Fruit fly (Drosophila melanogaster) whole organism, embryonic: ENCODE results near the gene CG14642.

Source experiments
- ATbp ChIP-seq: fragments of 200-800 bp; sonication (Bioruptor generic); optimal IDR thresholded peaks from 2 replicates; lab custom pipeline; 2017; ENCODE audit warnings: missing biosample characterization, mild to moderate bottlenecking, missing genetic modification characterization, missing genetic modification reagents
- Adf1 ChIP-seq: fragments of 200-800 bp; sonication (Bioruptor generic); IDR thresholded peaks from 2 replicates; pipeline ENCODE4 v1.3.6; 2022; ENCODE audit warnings: missing biosample characterization, missing genetic modification characterization
- Aef1 ChIP-seq: fragments of 200-800 bp; sonication (Bioruptor generic); IDR thresholded peaks from 3 replicates; pipeline ENCODE4 v1.3.6; 2022; ENCODE audit warnings: missing biosample characterization, missing genetic modification characterization
- Bdp1 ChIP-seq: fragments of 200-800 bp; sonication (Bioruptor generic); optimal IDR thresholded peaks from 3 replicates; lab custom pipeline; 2016; ENCODE audit warnings: missing biosample characterization, missing genetic modification characterization
- Blimp-1 ChIP-seq: fragments of 200-800 bp; sonication (Bioruptor generic); optimal IDR thresholded peaks from 3 replicates; lab custom pipeline; 2018; ENCODE audit warnings: missing biosample characterization, missing genetic modification characterization, mild to moderate bottlenecking, moderate library complexity, missing genetic modification reagents
- C15 ChIP-seq: fragments of 200-800 bp; sonication (Bioruptor generic); IDR thresholded peaks from 3 replicates; pipeline ENCODE4 v1.3.6; 2022; ENCODE audit warnings: missing biosample characterization, missing genetic modification characterization
- CG10543 ChIP-seq: fragments of 200-800 bp; sonication (Bioruptor generic); optimal IDR thresholded peaks from 3 replicates; lab custom pipeline; 2017; ENCODE audit warnings: missing biosample characterization, mild to moderate bottlenecking, missing genetic modification characterization, moderate library complexity
- CG11456 ChIP-seq: fragments of 200-800 bp; sonication (Bioruptor generic); IDR thresholded peaks from 3 replicates; pipeline ENCODE4 v1.3.6; 2022; ENCODE audit warnings: missing biosample characterization, missing genetic modification characterization
- CG12769 ChIP-seq: fragments of 200-800 bp; sonication (Bioruptor generic); optimal IDR thresholded peaks from 2 replicates; lab custom pipeline; 2019; ENCODE audit warnings: missing biosample characterization, mild to moderate bottlenecking, missing genetic modification characterization, moderate library complexity
- CG14014 ChIP-seq: fragments of 200-800 bp; sonication (Bioruptor generic); IDR thresholded peaks from 2 replicates; pipeline ENCODE4 v1.3.6; 2022; ENCODE audit warnings: missing biosample characterization, missing genetic modification characterization
- CG14050 ChIP-seq: fragments of 200-800 bp; sonication (Bioruptor generic); IDR thresholded peaks from 3 replicates; pipeline ENCODE4 v1.3.6; 2022; ENCODE audit warnings: missing biosample characterization, missing genetic modification characterization
- CG16863 ChIP-seq: fragments of 200-800 bp; sonication (Bioruptor generic); optimal IDR thresholded peaks from 3 replicates; lab custom pipeline; 2016; ENCODE audit warnings: missing biosample characterization, missing genetic modification characterization
- CG17186 ChIP-seq: fragments of 200-800 bp; sonication (Bioruptor generic); optimal IDR thresholded peaks from 3 replicates; lab custom pipeline; 2017; ENCODE audit warnings: missing biosample characterization, missing genetic modification reagents, missing genetic modification characterization
- CG17912 ChIP-seq: fragments of 200-800 bp; sonication (Bioruptor generic); optimal IDR thresholded peaks from 2 replicates; lab custom pipeline; 2018; ENCODE audit warnings: missing biosample characterization, mild to moderate bottlenecking, missing genetic modification characterization
- CG2202 ChIP-seq: fragments of 200-800 bp; sonication (Bioruptor generic); optimal IDR thresholded peaks from 2 replicates; lab custom pipeline; 2018; ENCODE audit warnings: missing biosample characterization, mild to moderate bottlenecking, missing genetic modification characterization
- CG32532 ChIP-seq: fragments of 200-800 bp; sonication (Bioruptor generic); IDR thresholded peaks from 2 replicates; pipeline ENCODE4 v1.3.6; 2022; ENCODE audit warnings: missing biosample characterization, missing genetic modification characterization
- CG4282 ChIP-seq: fragments of 200-800 bp; sonication (Bioruptor generic); optimal IDR thresholded peaks from 2 replicates; lab custom pipeline; 2016; ENCODE audit warnings: missing biosample characterization, missing genetic modification characterization
- CTCF ChIP-seq: fragments of 200-800 bp; sonication (Bioruptor generic); optimal IDR thresholded peaks from 2 replicates; lab custom pipeline; 2017; ENCODE audit warnings: missing biosample characterization, mild to moderate bottlenecking, missing genetic modification characterization, moderate library complexity
- Dip3 ChIP-seq: fragments of 200-800 bp; sonication (Bioruptor generic); optimal IDR thresholded peaks from 3 replicates; lab custom pipeline; 2016; ENCODE audit warnings: missing biosample characterization, missing genetic modification characterization
- Gsc ChIP-seq: fragments of 200-800 bp; sonication (Bioruptor generic); IDR thresholded peaks from 2 replicates; pipeline ENCODE4 v1.3.6; 2022; ENCODE audit warnings: missing biosample characterization, missing genetic modification characterization
- HmgD ChIP-seq: fragments of 200-800 bp; sonication (Bioruptor generic); optimal IDR thresholded peaks from 3 replicates; lab custom pipeline; 2016; ENCODE audit warnings: missing biosample characterization, missing genetic modification characterization
- Hr78 ChIP-seq, 2 experiments: fragments of 200-800 bp in 1 of 2; fragments of >200 bp in 1 of 2; sonication (Bioruptor generic) in 1 of 2; optimal IDR thresholded peaks; 2 replicates each; lab custom pipeline; 2017 to 2019; ENCODE audit warnings: missing biosample characterization in 2 of 2, missing genetic modification characterization in 2 of 2, mild to moderate bottlenecking in 1 of 2, moderate library complexity in 1 of 2
- Kr ChIP-seq: fragments of 200-800 bp; sonication (Bioruptor generic); optimal IDR thresholded peaks from 2 replicates; lab custom pipeline; 2017; ENCODE audit warnings: missing biosample characterization, mild to moderate bottlenecking, missing genetic modification characterization
- Meics ChIP-seq: fragments of 200-800 bp; sonication (Bioruptor generic); optimal IDR thresholded peaks from 2 replicates; lab custom pipeline; 2017; ENCODE audit warnings: missing biosample characterization, mild to moderate bottlenecking, missing genetic modification characterization
- Side ChIP-seq: fragments of 200-800 bp; sonication (Bioruptor generic); optimal IDR thresholded peaks from 2 replicates; lab custom pipeline; 2016; ENCODE audit warnings: missing biosample characterization, missing genetic modification characterization
- Trl ChIP-seq, 3 experiments: fragments of >200 bp in 2 of 3; fragments of 200-800 bp in 1 of 3; sonication (Bioruptor generic) in 1 of 3; optimal IDR thresholded peaks; 2 replicates in 1 of 3; 3 replicates in 2 of 3; lab custom pipeline; 2016 to 2017; ENCODE audit warnings: missing biosample characterization in 1 of 3, missing genetic modification characterization in 1 of 3
- ab ChIP-seq: fragments of 200-800 bp; sonication (Bioruptor generic); optimal IDR thresholded peaks from 2 replicates; lab custom pipeline; 2016; ENCODE audit warnings: missing biosample characterization, missing genetic modification characterization
- cad ChIP-seq: fragments of >200 bp; optimal IDR thresholded peaks from 2 replicates; lab custom pipeline; 2017; ENCODE audit warnings: missing biosample characterization, missing genetic modification characterization
- da ChIP-seq: fragments of 200-800 bp; sonication (Bioruptor generic); optimal IDR thresholded peaks from 2 replicates; lab custom pipeline; 2016; ENCODE audit warnings: missing biosample characterization, missing genetic modification characterization
- dan ChIP-seq: fragments of 200-800 bp; sonication (Bioruptor generic); IDR thresholded peaks from 2 replicates; pipeline ENCODE4 v1.3.6; 2022; ENCODE audit warnings: missing biosample characterization, missing genetic modification characterization
- esg ChIP-seq: fragments of 200-800 bp; sonication (Bioruptor generic); conservative IDR thresholded peaks from 2 replicates; pipeline ENCODE4 v1.3.6; 2022; ENCODE audit warnings: missing biosample characterization, missing genetic modification characterization
- ewg ChIP-seq: fragments of 200-800 bp; sonication (Bioruptor generic); optimal IDR thresholded peaks from 3 replicates; lab custom pipeline; 2017; ENCODE audit warnings: mild to moderate bottlenecking, missing biosample characterization, missing genetic modification reagents, missing genetic modification characterization
- gcm2 ChIP-seq: fragments of 200-800 bp; sonication (Bioruptor generic); optimal IDR thresholded peaks from 2 replicates; lab custom pipeline; 2016; ENCODE audit warnings: missing biosample characterization, missing genetic modification characterization
- gro ChIP-seq: fragments of 200-800 bp; sonication (Bioruptor generic); optimal IDR thresholded peaks from 2 replicates; lab custom pipeline; 2016; ENCODE audit warnings: missing biosample characterization, missing genetic modification characterization
- ham ChIP-seq: fragments of 200-800 bp; sonication (Bioruptor generic); IDR thresholded peaks from 2 replicates; pipeline ENCODE4 v1.3.6; 2022; ENCODE audit warnings: missing biosample characterization, missing genetic modification characterization
- kay ChIP-seq: fragments of 200-800 bp; sonication (Bioruptor generic); optimal IDR thresholded peaks from 2 replicates; lab custom pipeline; 2016; ENCODE audit warnings: missing biosample characterization, missing genetic modification characterization
- kni ChIP-seq: fragments of 200-800 bp; sonication (Bioruptor generic); optimal IDR thresholded peaks from 3 replicates; lab custom pipeline; 2017; ENCODE audit warnings: mild to moderate bottlenecking, missing biosample characterization, missing genetic modification reagents, missing genetic modification characterization
- pan ChIP-seq, 4 experiments: fragments of >200 bp in 3 of 4; fragments of 200-800 bp in 1 of 4; sonication (Bioruptor generic) in 1 of 4; optimal IDR thresholded peaks in 3 of 4; IDR thresholded peaks in 1 of 4; 2 replicates each; pipeline versions ENCODE4 v1.3.6 to Lab custom; 2017 to 2022; ENCODE audit warnings: missing biosample characterization in 2 of 4, missing genetic modification characterization in 2 of 4, mixed read lengths in 1 of 4
- pfk ChIP-seq: fragments of 200-800 bp; sonication (Bioruptor generic); optimal IDR thresholded peaks from 2 replicates; lab custom pipeline; 2018; ENCODE audit warnings: missing biosample characterization, mild to moderate bottlenecking, missing genetic modification characterization, moderate library complexity
- phol ChIP-seq: fragments of 200-800 bp; sonication (Bioruptor generic); optimal IDR thresholded peaks from 3 replicates; lab custom pipeline; 2018; ENCODE audit warnings: missing biosample characterization, mild to moderate bottlenecking, missing genetic modification characterization, moderate library complexity
- repo ChIP-seq: fragments of 200-800 bp; sonication (Bioruptor generic); optimal IDR thresholded peaks from 2 replicates; lab custom pipeline; 2016; ENCODE audit warnings: missing biosample characterization, missing genetic modification characterization
- sens-2 ChIP-seq: fragments of 200-800 bp; sonication (Bioruptor generic); IDR thresholded peaks from 2 replicates; pipeline ENCODE4 v1.3.6; 2022; ENCODE audit warnings: missing biosample characterization, missing genetic modification characterization
- shn ChIP-seq: fragments of 200-800 bp; sonication (Bioruptor generic); optimal IDR thresholded peaks from 3 replicates; lab custom pipeline; 2016; ENCODE audit warnings: missing biosample characterization, missing genetic modification characterization
- sima ChIP-seq: fragments of 200-800 bp; sonication (Bioruptor generic); optimal IDR thresholded peaks from 2 replicates; lab custom pipeline; 2016; ENCODE audit warnings: missing biosample characterization, missing genetic modification characterization
- sisA ChIP-seq: fragments of 200-800 bp; sonication (Bioruptor generic); IDR thresholded peaks from 2 replicates; pipeline ENCODE4 v1.3.6; 2022; ENCODE audit warnings: missing biosample characterization, missing genetic modification characterization
- tgo ChIP-seq: fragments of 200-800 bp; sonication (Bioruptor generic); IDR thresholded peaks from 3 replicates; pipeline ENCODE4 v1.3.6; 2022; ENCODE audit warnings: missing biosample characterization, missing genetic modification characterization
- trem ChIP-seq: fragments of 200-800 bp; optimal IDR thresholded peaks from 3 replicates; lab custom pipeline; 2019; ENCODE audit warnings: missing biosample characterization, mild to moderate bottlenecking, missing genetic modification characterization, moderate library complexity
- ttk ChIP-seq: fragments of 200-800 bp; sonication (Bioruptor generic); IDR thresholded peaks from 2 replicates; pipeline ENCODE4 v2.1.2; 2022; ENCODE audit warnings: missing biosample characterization, missing genetic modification characterization
- vvl ChIP-seq: fragments of 200-800 bp; sonication (Bioruptor generic); IDR thresholded peaks from 2 replicates; pipeline ENCODE4 v1.3.6; 2022; ENCODE audit warnings: missing biosample characterization, missing genetic modification characterization
- wor ChIP-seq: fragments of 200-800 bp; sonication (Bioruptor generic); IDR thresholded peaks from 2 replicates; pipeline ENCODE4 v1.3.6; 2022; ENCODE audit warnings: missing biosample characterization, missing genetic modification characterization
- zfh2 ChIP-seq: fragments of 200-800 bp; sonication (Bioruptor generic); optimal IDR thresholded peaks from 2 replicates; lab custom pipeline; 2016; ENCODE audit warnings: missing biosample characterization, missing genetic modification characterization

CG14642 gene

dm6 chr3R:4214038-4214437 is 28.5 kb downstream of the CG14642 start (continued):
- TF ChIP-seq esg (GFP tag; lab: Robert Waterston, UW) (peak; percentile 88), gro (GFP tag; lab: Kevin White, UChicago) (no peak), CG12769 (tag; lab: Kevin White, UChicago) (peak; percentile 86), CG2202 (no peak), ham (GFP tag; lab: Robert Waterston, UW) (peak; percentile 50; the same call in 1 of the 2 replicates), Bdp1 (GFP tag; lab: Kevin White, UChicago) (peak; percentile 51), sisA (GFP tag; lab: Robert Waterston, UW) (peak; percentile 91), Gsc (GFP tag; lab: Robert Waterston, UW) (peak; percentile 79), vvl (GFP tag; lab: Robert Waterston, UW) (peak; percentile 93), CG10543 (GFP tag; lab: Kevin White, UChicago) (peak; percentile 36), tgo (GFP tag; lab: Robert Waterston, UW) (peak; percentile 90), CG32532 (GFP tag; lab: Robert Waterston, UW) (peak; percentile 79), CG17912 (GFP tag; lab: Kevin White, UChicago) (no peak), pfk (no peak), Blimp-1 (GFP tag; lab: Kevin White, UChicago) (peak; percentile 63), phol (tag; lab: Kevin White, UChicago) (peak; percentile 77), CG14050 (peak; percentile 77), Hr78 (GFP tag; optimal IDR thresholded peaks at IDR 0.05; lab: Kevin White, UChicago) (peak in 1 of 2 experiments; percentile 78), CG16863 (GFP tag; lab: Kevin White, UChicago) (peak; percentile 74), Side (GFP tag; lab: Kevin White, UChicago) (peak; percentile 69), C15 (GFP tag; lab: Robert Waterston, UW) (peak; percentile 45; the same call in 1 of the 3 replicates), dan (GFP tag; lab: Robert Waterston, UW) (peak; percentile 56; the same call in 1 of the 2 replicates), repo (GFP tag; lab: Kevin White, UChicago) (peak; percentile 67), kni (GFP tag; lab: Kevin White, UChicago) (peak; percentile 48), HmgD (GFP tag; lab: Kevin White, UChicago) (peak; percentile 48), sima (GFP tag; lab: Kevin White, UChicago) (no peak), CG14014 (GFP tag; lab: Robert Waterston, UW) (peak; percentile 86), ttk (GFP tag; lab: Robert Waterston, UW) (peak; percentile 94), ab (GFP tag; lab: Kevin White, UChicago) (peak; percentile 23), CG17186 (GFP tag; lab: Kevin White, UChicago) (peak; percentile 44), Kr (GFP tag; lab: Kevin White, UChicago) (no peak), da (GFP tag; lab: Kevin White, UChicago) (no peak), kay (GFP tag; lab: Kevin White, UChicago) (peak; percentile 53), gcm2 (GFP tag; lab: Kevin White, UChicago) (peak; percentile 69), shn (GFP tag; lab: Kevin White, UChicago) (peak; percentile 66), CG11456 (GFP tag; lab: Robert Waterston, UW) (peak; percentile 89), CTCF (peak; percentile 31), Trl (optimal IDR thresholded peaks at IDR 0.05; lab: Kevin White, UChicago) (no peak), Trl (GFP tag; optimal IDR thresholded peaks at IDR 0.05; lab: Kevin White, UChicago) (peak; percentile 64), sens-2 (peak; percentile 69), Aef1 (GFP tag; lab: Robert Waterston, UW) (peak; percentile 90), ewg (GFP tag; lab: Kevin White, UChicago) (peak; percentile 66), ATbp (peak; percentile 87), Meics (GFP tag; lab: Kevin White, UChicago) (peak; percentile 57), zfh2 (peak; percentile 12), Dip3 (GFP tag; lab: Kevin White, UChicago) (peak; percentile 47), wor (GFP tag; lab: Robert Waterston, UW) (peak; percentile 80), Adf1 (GFP tag; lab: Robert Waterston, UW) (peak; percentile 36; the same call in 1 of the 2 replicates), pan (optimal IDR thresholded peaks at IDR 0.05; lab: Kevin White, UChicago) (no peak), pan (GFP tag; optimal IDR thresholded peaks at IDR 0.05 in 1 of 2, IDR thresholded peaks at IDR 0.05 in 1 of 2) (peak in 1 of 2 experiments; percentile 92), trem (peak; percentile 31), cad (GFP tag; lab: Kevin White, UChicago) (no peak), CG4282 (GFP tag; lab: Kevin White, UChicago) (no peak)
